Fruit fly (Drosophila melanogaster) whole organism, embryonic: ENCODE measurements around the gene mRpL14.

Experiments used
- CG10274 ChIP-seq: fragments of 200-800 bp; sonication (Bioruptor generic); optimal IDR thresholded peaks from 3 replicates; lab custom pipeline; 2017; ENCODE audit warnings: missing biosample characterization, mild to moderate bottlenecking, missing genetic modification characterization
- CG10366 ChIP-seq: fragments of 200-800 bp; sonication (Bioruptor generic); IDR thresholded peaks from 2 replicates; pipeline ENCODE4 v1.3.6; 2022; ENCODE audit warnings: missing biosample characterization, missing genetic modification characterization
- CG10431 ChIP-seq: fragments of 200-800 bp; sonication (Bioruptor generic); optimal IDR thresholded peaks from 3 replicates; lab custom pipeline; 2018; ENCODE audit warnings: missing biosample characterization, mild to moderate bottlenecking, missing genetic modification characterization
- CG11247 ChIP-seq: fragments of 200-800 bp; sonication (Bioruptor generic); IDR thresholded peaks from 2 replicates; pipeline ENCODE4 v1.3.6; 2022; ENCODE audit warnings: missing biosample characterization, missing genetic modification characterization
- CG12942 ChIP-seq: fragments of 200-800 bp; sonication (Bioruptor generic); optimal IDR thresholded peaks from 3 replicates; lab custom pipeline; 2016; ENCODE audit warnings: missing biosample characterization, missing genetic modification characterization
- CG13123 ChIP-seq: fragments of 200-800 bp; sonication (Bioruptor generic); optimal IDR thresholded peaks from 2 replicates; lab custom pipeline; 2016; ENCODE audit warnings: missing biosample characterization, missing genetic modification characterization
- CG14441 ChIP-seq: fragments of 200-800 bp; sonication (Bioruptor generic); IDR thresholded peaks from 2 replicates; pipeline ENCODE4 v1.3.6; 2022; ENCODE audit warnings: missing biosample characterization, missing genetic modification characterization
- CG17829 ChIP-seq: fragments of 200-800 bp; optimal IDR thresholded peaks from 2 replicates; lab custom pipeline; 2019; ENCODE audit warnings: missing biosample characterization, mild to moderate bottlenecking, missing genetic modification characterization, moderate library complexity
- CG34224 ChIP-seq: fragments of 200-800 bp; sonication (Bioruptor generic); IDR thresholded peaks from 3 replicates; pipeline ENCODE4 v1.3.6; 2022; ENCODE audit warnings: missing biosample characterization, missing genetic modification characterization; ENCODE audit not compliant: partially characterized antibody
- CG4404 ChIP-seq: fragments of 200-800 bp; sonication (Bioruptor generic); IDR thresholded peaks from 2 replicates; pipeline ENCODE4 v1.3.6; 2022; ENCODE audit warnings: missing biosample characterization, missing genetic modification characterization
- CG5953 ChIP-seq: fragments of 200-800 bp; sonication (Bioruptor generic); IDR thresholded peaks from 2 replicates; pipeline ENCODE4 v1.3.6; 2022; ENCODE audit warnings: missing biosample characterization, missing genetic modification characterization
- CG6654 ChIP-seq: fragments of 200-800 bp; sonication (Bioruptor generic); optimal IDR thresholded peaks from 2 replicates; lab custom pipeline; 2017; ENCODE audit warnings: missing biosample characterization, mild to moderate bottlenecking, missing genetic modification characterization
- CG6683 ChIP-seq: fragments of 200-800 bp; sonication (Bioruptor generic); optimal IDR thresholded peaks from 2 replicates; lab custom pipeline; 2017; ENCODE audit warnings: missing biosample characterization, mild to moderate bottlenecking, missing genetic modification characterization, missing genetic modification reagents
- CG8290 ChIP-seq, 3 experiments: fragments of 200-800 bp; sonication (Bioruptor generic); optimal IDR thresholded peaks; 2 replicates each; lab custom pipeline; 2016 to 2019; ENCODE audit warnings: missing biosample characterization in 3 of 3, missing genetic modification characterization in 3 of 3, mild to moderate bottlenecking in 2 of 3, moderate library complexity in 1 of 3
- CG8765 ChIP-seq: fragments of 200-800 bp; sonication (Bioruptor generic); IDR thresholded peaks from 2 replicates; pipeline ENCODE4 v1.3.6; 2022; ENCODE audit warnings: missing biosample characterization, missing genetic modification characterization
- CkIIα-i1 ChIP-seq: fragments of 200-800 bp; sonication (Bioruptor generic); IDR thresholded peaks from 2 replicates; pipeline ENCODE4 v1.3.6; 2022; ENCODE audit warnings: missing biosample characterization, missing genetic modification characterization
- D19A ChIP-seq: fragments of 200-800 bp; optimal IDR thresholded peaks from 3 replicates; lab custom pipeline; 2019; ENCODE audit warnings: missing biosample characterization, mild to moderate bottlenecking, missing genetic modification characterization, moderate library complexity
- Dek ChIP-seq: fragments of 200-800 bp; sonication (Bioruptor generic); optimal IDR thresholded peaks from 3 replicates; lab custom pipeline; 2019; ENCODE audit warnings: missing biosample characterization, mild to moderate bottlenecking, missing genetic modification characterization, moderate library complexity
- Dref ChIP-seq: fragments of 200-800 bp; sonication (Bioruptor generic); IDR thresholded peaks from 2 replicates; pipeline ENCODE4 v1.3.6; 2022; ENCODE audit warnings: missing biosample characterization, missing genetic modification characterization
- E2f2 ChIP-seq: fragments of 200-800 bp; sonication (Bioruptor generic); IDR thresholded peaks from 2 replicates; pipeline ENCODE4 v1.3.6; 2022; ENCODE audit warnings: missing biosample characterization, missing genetic modification characterization
- Jarid2 ChIP-seq: fragments of 200-800 bp; sonication (Bioruptor generic); optimal IDR thresholded peaks from 3 replicates; lab custom pipeline; 2017; ENCODE audit warnings: mild to moderate bottlenecking, missing biosample characterization, missing genetic modification reagents, missing genetic modification characterization
- Kr ChIP-seq: fragments of 200-800 bp; sonication (Bioruptor generic); optimal IDR thresholded peaks from 2 replicates; lab custom pipeline; 2017; ENCODE audit warnings: missing biosample characterization, mild to moderate bottlenecking, missing genetic modification characterization
- Myb ChIP-seq: fragments of 200-800 bp; sonication (Bioruptor generic); optimal IDR thresholded peaks from 2 replicates; lab custom pipeline; 2016; ENCODE audit warnings: missing biosample characterization, missing genetic modification characterization
- Nf-YA ChIP-seq: fragments of 200-800 bp; sonication (Bioruptor generic); IDR thresholded peaks from 2 replicates; pipeline ENCODE4 v1.3.6; 2022; ENCODE audit warnings: missing biosample characterization, missing genetic modification characterization
- Oli ChIP-seq: fragments of 200-800 bp; sonication (Bioruptor generic); optimal IDR thresholded peaks from 2 replicates; lab custom pipeline; 2018; ENCODE audit warnings: missing biosample characterization, mild to moderate bottlenecking, missing genetic modification characterization, moderate library complexity
- Poxn ChIP-seq: fragments of 200-800 bp; sonication (Bioruptor generic); IDR thresholded peaks from 2 replicates; pipeline ENCODE4 v1.3.6; 2022; ENCODE audit warnings: missing biosample characterization, missing genetic modification characterization
- Ptx1 ChIP-seq: fragments of 200-800 bp; sonication (Bioruptor generic); IDR thresholded peaks from 2 replicates; pipeline ENCODE4 v1.3.6; 2022; ENCODE audit warnings: missing biosample characterization, missing genetic modification characterization
- Sry-β ChIP-seq: fragments of 200-800 bp; sonication (Bioruptor generic); optimal IDR thresholded peaks from 2 replicates; lab custom pipeline; 2018; ENCODE audit warnings: missing biosample characterization, mild to moderate bottlenecking, missing genetic modification characterization, moderate library complexity
- abd-A ChIP-seq: fragments of 200-800 bp; sonication (Bioruptor generic); optimal IDR thresholded peaks from 3 replicates; lab custom pipeline; 2019; ENCODE audit warnings: missing biosample characterization, mild to moderate bottlenecking, missing genetic modification characterization, moderate library complexity
- ac ChIP-seq: fragments of 200-800 bp; sonication (Bioruptor generic); optimal IDR thresholded peaks from 3 replicates; lab custom pipeline; 2017; ENCODE audit warnings: missing biosample characterization, mild to moderate bottlenecking, missing genetic modification characterization
- az2 ChIP-seq: fragments of 200-800 bp; sonication (Bioruptor generic); optimal IDR thresholded peaks from 3 replicates; lab custom pipeline; 2016; ENCODE audit warnings: missing biosample characterization, missing genetic modification characterization
- bab2 ChIP-seq: fragments of 200-800 bp; sonication (Bioruptor generic); optimal IDR thresholded peaks from 2 replicates; lab custom pipeline; 2016; ENCODE audit warnings: missing biosample characterization, missing genetic modification characterization
- bcd ChIP-seq: fragments of 200-800 bp; sonication (Bioruptor generic); optimal IDR thresholded peaks from 2 replicates; lab custom pipeline; 2017; ENCODE audit warnings: missing biosample characterization, mild to moderate bottlenecking, missing genetic modification characterization
- cg ChIP-seq: fragments of 200-800 bp; sonication (Bioruptor generic); optimal IDR thresholded peaks from 3 replicates; lab custom pipeline; 2019; ENCODE audit warnings: missing biosample characterization, mild to moderate bottlenecking, missing genetic modification characterization, moderate library complexity
- dmrt11E ChIP-seq: fragments of 200-800 bp; sonication (Bioruptor generic); optimal IDR thresholded peaks from 3 replicates; lab custom pipeline; 2018; ENCODE audit warnings: missing biosample characterization, mild to moderate bottlenecking, missing genetic modification characterization, moderate library complexity
- dpn ChIP-seq, 2 experiments: fragments of 200-800 bp; sonication (Bioruptor generic); optimal IDR thresholded peaks; 3 replicates each; lab custom pipeline; 2016; ENCODE audit warnings: missing biosample characterization in 2 of 2, missing genetic modification characterization in 2 of 2
- emc ChIP-seq: fragments of 200-800 bp; sonication (Bioruptor generic); optimal IDR thresholded peaks from 2 replicates; lab custom pipeline; 2016; ENCODE audit warnings: missing biosample characterization, missing genetic modification characterization
- gce ChIP-seq: fragments of 200-800 bp; sonication (Bioruptor generic); IDR thresholded peaks from 3 replicates; pipeline ENCODE4 v1.3.6; 2022; ENCODE audit warnings: missing biosample characterization, missing genetic modification characterization
- gem ChIP-seq: fragments of 200-800 bp; sonication (Bioruptor generic); optimal IDR thresholded peaks from 2 replicates; lab custom pipeline; 2019; ENCODE audit warnings: missing biosample characterization, mild to moderate bottlenecking, missing genetic modification characterization, moderate library complexity
- grn ChIP-seq: fragments of 200-800 bp; sonication (Bioruptor generic); optimal IDR thresholded peaks from 3 replicates; lab custom pipeline; 2017; ENCODE audit warnings: missing biosample characterization, missing genetic modification characterization
- kah ChIP-seq: fragments of 200-800 bp; sonication (Bioruptor generic); optimal IDR thresholded peaks from 2 replicates; lab custom pipeline; 2018; ENCODE audit warnings: missing biosample characterization, mild to moderate bottlenecking, missing genetic modification characterization
- knrl ChIP-seq: fragments of 200-800 bp; sonication (Bioruptor generic); IDR thresholded peaks from 3 replicates; pipeline ENCODE4 v1.3.6; 2022; ENCODE audit warnings: missing biosample characterization, missing genetic modification characterization; ENCODE audit not compliant: partially characterized antibody
- mirr ChIP-seq: fragments of 200-800 bp; sonication (Bioruptor generic); optimal IDR thresholded peaks from 3 replicates; lab custom pipeline; 2018; ENCODE audit warnings: missing biosample characterization, mild to moderate bottlenecking, missing genetic modification characterization
- nau ChIP-seq: fragments of 200-800 bp; sonication (Bioruptor generic); optimal IDR thresholded peaks from 3 replicates; lab custom pipeline; 2017; ENCODE audit warnings: missing biosample characterization, mild to moderate bottlenecking, missing genetic modification characterization, missing genetic modification reagents
- phol ChIP-seq: fragments of 200-800 bp; sonication (Bioruptor generic); optimal IDR thresholded peaks from 3 replicates; lab custom pipeline; 2018; ENCODE audit warnings: missing biosample characterization, mild to moderate bottlenecking, missing genetic modification characterization, moderate library complexity
- slou ChIP-seq: fragments of 200-800 bp; sonication (Bioruptor generic); optimal IDR thresholded peaks from 3 replicates; lab custom pipeline; 2016; ENCODE audit warnings: missing biosample characterization, missing genetic modification characterization
- ttk ChIP-seq: fragments of 200-800 bp; sonication (Bioruptor generic); IDR thresholded peaks from 2 replicates; pipeline ENCODE4 v2.1.2; 2022; ENCODE audit warnings: missing biosample characterization, missing genetic modification characterization
- zfh2 ChIP-seq: fragments of 200-800 bp; sonication (Bioruptor generic); optimal IDR thresholded peaks from 2 replicates; lab custom pipeline; 2016; ENCODE audit warnings: missing biosample characterization, missing genetic modification characterization

The mRpL14 gene

dm6 chrX:2294474-2295434 is 49.7 kb downstream of the mRpL14 start (continued):
- TF ChIP-seq bab2 (GFP tag; lab: Kevin White, UChicago) (peak; percentile 69), abd-A (tag; lab: Kevin White, UChicago) (no peak), CG13123 (GFP tag; lab: Kevin White, UChicago) (no peak), CG12942 (no peak), bcd (GFP tag; lab: Kevin White, UChicago) (peak; percentile 16), ttk (GFP tag; lab: Robert Waterston, UW) (no peak), CG34224 (GFP tag; lab: Robert Waterston, UW) (no peak), CkIIα-i1 (GFP tag; lab: Robert Waterston, UW) (no peak), CG6654 (no peak), Kr (peak; percentile 41), E2f2 (GFP tag; lab: Robert Waterston, UW) (no peak), Jarid2 (no peak), CG11247 (GFP tag; lab: Robert Waterston, UW) (no peak), mirr (no peak), ac (GFP tag; lab: Kevin White, UChicago) (peak; percentile 5), zfh2 (GFP tag; lab: Kevin White, UChicago) (no peak), gce (GFP tag; lab: Robert Waterston, UW) (peak; percentile 76; the same call in 1 of the 3 replicates), Nf-YA (GFP tag; lab: Robert Waterston, UW) (no peak), CG14441 (no peak), kah (GFP tag; lab: Kevin White, UChicago) (no peak), CG10366 (GFP tag; lab: Robert Waterston, UW) (no peak), slou (no peak), emc (GFP tag; lab: Kevin White, UChicago) (no peak), CG10274 (GFP tag; lab: Kevin White, UChicago) (no peak), CG6683 (GFP tag; lab: Kevin White, UChicago) (no peak), CG8290 (GFP tag; optimal IDR thresholded peaks at IDR 0.05; lab: Kevin White, UChicago) (peak; percentile 15), CG8290 (tag; optimal IDR thresholded peaks at IDR 0.05; lab: Kevin White, UChicago) (peak in 1 of 2 experiments; percentile 25), knrl (no peak), nau (GFP tag; lab: Kevin White, UChicago) (peak; percentile 18), dpn (GFP tag; optimal IDR thresholded peaks at IDR 0.05; lab: Kevin White, UChicago) (peak in 1 of 2 experiments; percentile 24), CG5953 (0 out of 2 replicates have a peak, but pooled peaks have one; percentile 8), D19A (no peak), CG4404 (GFP tag; lab: Robert Waterston, UW) (no peak), Dek (tag; lab: Kevin White, UChicago) (no peak), Dref (GFP tag; lab: Robert Waterston, UW) (no peak), Oli (tag; lab: Kevin White, UChicago) (no peak), Myb (GFP tag; lab: Kevin White, UChicago) (no peak), gem (tag; lab: Kevin White, UChicago) (peak; percentile 25), dmrt11E (tag; lab: Kevin White, UChicago) (peak; percentile 29), cg (GFP tag; lab: Kevin White, UChicago) (peak; percentile 66), grn (no peak), Poxn (no peak), CG8765 (GFP tag; lab: Robert Waterston, UW) (no peak), CG10431 (no peak), CG17829 (tag; lab: Kevin White, UChicago) (no peak), Sry-β (no peak), az2 (GFP tag; lab: Kevin White, UChicago) (no peak), Ptx1 (GFP tag; lab: Robert Waterston, UW) (no peak), phol (tag; lab: Kevin White, UChicago) (no peak)
